Worm (Caenorhabditis elegans): ENCODE data around the gene col-162.

The col-162 gene

DNA sequence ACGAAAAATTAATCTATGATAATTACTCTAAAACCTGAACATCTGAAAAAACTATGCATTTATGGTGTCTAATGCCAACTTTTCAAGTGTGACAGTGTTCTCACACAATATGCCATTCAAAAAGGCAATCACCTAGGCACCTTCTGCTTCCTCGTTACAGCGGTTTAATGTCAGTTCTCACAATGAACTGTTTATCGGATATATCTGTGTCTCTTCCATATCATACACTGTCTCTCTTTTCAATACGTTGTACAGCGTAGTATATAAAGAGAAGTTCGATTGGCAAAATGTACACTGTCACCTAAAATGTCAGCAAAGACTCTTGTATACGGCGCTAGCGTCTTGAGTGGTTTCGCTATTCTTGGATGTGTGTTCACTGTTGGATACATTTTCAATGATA is at the start of gene col-162:
Gene col-162 (plus strand): TSS at position 301 of the 400 bp plus-strand sequence.
- TF ChIP-seq lin-15B (tag; optimal IDR thresholded peaks at IDR 0.05), result no peak
- no peak for TF ChIP-seq elt-2 (tag; optimal IDR thresholded peaks at IDR 0.05)
- no peak for TF ChIP-seq ceh-82 (tag; optimal IDR thresholded peaks at IDR 0.05)
- no peak for TF ChIP-seq ceh-9 (tag; optimal IDR thresholded peaks at IDR 0.05)
- TF ChIP-seq pqm-1 (tag; optimal IDR thresholded peaks at IDR 0.05), result no peak
- TF ChIP-seq egl-27 (tag; optimal IDR thresholded peaks at IDR 0.05), result no peak
- no peak for TF ChIP-seq egl-5 (tag; optimal IDR thresholded peaks at IDR 0.05)
- no peak for TF ChIP-seq tbx-2 (tag; optimal IDR thresholded peaks at IDR 0.05)
- TF ChIP-seq unc-39 (tag; optimal IDR thresholded peaks at IDR 0.05), result no peak
- TF ChIP-seq eor-1 (tag; optimal IDR thresholded peaks at IDR 0.05), result no peak
- TF ChIP-seq snpc-4 (tag; optimal IDR thresholded peaks at IDR 0.05), result no peak
- no peak for TF ChIP-seq nhr-25 (tag; optimal IDR thresholded peaks at IDR 0.05)
- TF ChIP-seq hmg-11 (tag; optimal IDR thresholded peaks at IDR 0.05), result no peak

DNA sequence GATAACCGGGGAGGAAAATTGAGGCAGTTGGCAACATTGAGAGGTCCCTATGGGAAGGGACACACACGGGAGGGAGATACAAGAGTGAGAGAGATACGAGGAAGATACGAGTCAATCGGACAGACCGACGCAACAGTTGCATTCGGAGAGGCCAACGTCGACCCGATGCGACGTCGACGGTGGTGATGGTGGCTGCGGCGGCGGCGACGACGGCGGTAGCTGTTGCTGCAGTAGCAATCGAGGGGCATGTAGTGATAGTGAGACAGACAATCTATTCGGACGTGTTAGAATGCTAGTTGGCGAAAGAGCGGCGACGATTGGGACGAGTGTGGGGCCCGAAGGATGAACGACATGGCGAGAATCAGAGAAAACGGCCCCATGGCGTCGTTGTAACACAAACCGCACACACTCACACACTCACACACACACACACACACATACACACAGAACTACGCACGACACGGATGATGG is 48.4 kb upstream of the col-162 start:
- TF ChIP-seq pha-4 (tag; optimal IDR thresholded peaks at IDR 0.05), result no peak
- TF ChIP-seq ama-1 (optimal IDR thresholded peaks at IDR 0.05), result no peak
- no peak for TF ChIP-seq mml-1 (tag; optimal IDR thresholded peaks at IDR 0.05)
- TF ChIP-seq nhr-23 (tag; optimal IDR thresholded peaks at IDR 0.05), result peak; percentile 33
- TF ChIP-seq ceh-82 (tag; optimal IDR thresholded peaks at IDR 0.05), result no peak
- TF ChIP-seq hmg-11 (tag; optimal IDR thresholded peaks at IDR 0.05), result no peak
- TF ChIP-seq ceh-28 (tag; optimal IDR thresholded peaks at IDR 0.05), result peak; percentile 2
- peak; percentile 45 for TF ChIP-seq nfya-1 (tag; optimal IDR thresholded peaks at IDR 0.05; ENCODE audit: insufficient read depth)
- no peak for TF ChIP-seq snpc-4 (tag; optimal IDR thresholded peaks at IDR 0.05)
- TF ChIP-seq lin-39 (tag; optimal IDR thresholded peaks at IDR 0.05), result peak; percentile 17
- TF ChIP-seq zag-1 (tag; optimal IDR thresholded peaks at IDR 0.05), result no peak
- no peak for TF ChIP-seq elt-3 (tag; optimal IDR thresholded peaks at IDR 0.05)
- TF ChIP-seq ceh-16 (tag; optimal IDR thresholded peaks at IDR 0.05), result no peak
- TF ChIP-seq lsy-12 (tag; optimal IDR thresholded peaks at IDR 0.05), result peak; percentile 8

DNA sequence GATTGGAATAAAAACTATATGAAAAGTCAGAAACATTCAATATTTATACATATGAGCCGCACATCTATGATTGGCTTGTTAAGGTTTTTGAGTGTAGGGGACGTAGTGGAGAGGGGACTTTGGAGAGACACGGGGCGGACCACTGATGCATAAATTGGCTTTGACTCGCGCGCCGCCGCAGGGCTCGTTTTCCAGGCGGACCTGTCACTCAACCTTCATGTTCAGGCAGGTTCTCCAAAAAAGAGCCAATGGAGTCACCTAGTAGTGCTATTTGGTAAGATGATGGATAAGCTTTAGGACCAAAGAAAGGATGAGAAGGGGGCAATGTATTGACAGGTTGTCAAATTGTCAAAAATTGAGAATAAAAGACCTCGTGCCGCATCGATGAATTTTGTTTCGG is 46.8 kb upstream of the col-162 start:
- TF ChIP-seq nhr-28 (tag; optimal IDR thresholded peaks at IDR 0.05) (no peak), nhr-23 (tag; optimal IDR thresholded peaks at IDR 0.05) (no peak), elt-1 (tag; optimal IDR thresholded peaks at IDR 0.05) (no peak)

DNA sequence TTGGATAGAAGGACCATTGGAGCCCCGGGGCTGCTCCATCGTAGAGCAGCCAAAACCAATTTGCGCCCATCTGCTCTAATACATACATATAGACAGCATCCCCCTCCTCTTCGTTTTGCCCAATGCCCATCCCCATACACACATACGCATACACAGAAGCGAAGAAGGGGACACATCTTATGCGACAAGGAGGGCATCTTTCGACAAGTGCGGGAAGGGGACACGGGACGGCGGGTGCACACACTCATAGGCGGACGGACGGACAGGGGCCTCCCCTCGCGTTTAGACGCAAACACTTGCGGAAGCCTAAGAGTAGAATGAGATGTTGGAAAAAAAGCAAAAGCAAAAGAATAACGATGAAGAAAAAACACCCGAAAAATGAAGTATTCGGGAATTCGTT is 45.3 kb upstream of the col-162 start:
- peak; percentile 38 for TF ChIP-seq nfya-1 (tag; optimal IDR thresholded peaks at IDR 0.05; ENCODE audit: insufficient read depth)
- peak; percentile 21 for TF ChIP-seq lin-39 (tag; optimal IDR thresholded peaks at IDR 0.05)
- no peak for TF ChIP-seq pha-4 (tag; optimal IDR thresholded peaks at IDR 0.05)
- peak; percentile 30 for TF ChIP-seq hmg-11 (tag; optimal IDR thresholded peaks at IDR 0.05)

DNA sequence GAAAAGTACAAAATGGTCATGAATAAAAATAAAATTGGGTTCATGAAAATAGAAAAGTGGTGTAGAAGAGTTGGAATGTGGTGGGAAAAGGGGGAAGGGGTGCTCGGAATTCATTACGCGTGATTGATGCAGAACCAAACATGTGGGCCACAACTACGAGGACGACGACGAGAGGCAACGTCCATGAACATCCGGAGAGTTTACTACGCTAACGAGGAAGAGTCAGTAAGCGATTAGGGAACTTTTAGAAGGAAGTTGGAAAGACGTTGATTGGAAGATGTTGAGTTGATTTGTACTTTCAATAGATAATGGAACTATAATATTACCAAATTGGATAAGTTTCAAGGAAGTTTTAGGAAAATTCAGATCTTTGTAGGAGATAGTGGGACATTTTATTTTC is 40.1 kb upstream of the col-162 start:
- TF ChIP-seq elt-3 (tag; optimal IDR thresholded peaks at IDR 0.05) (no peak), fkh-10 (GFP tag; optimal IDR thresholded peaks at IDR 0.05) (no peak), lin-15B (tag; optimal IDR thresholded peaks at IDR 0.05) (no peak), ceh-28 (tag; optimal IDR thresholded peaks at IDR 0.05) (no peak), zag-1 (tag; optimal IDR thresholded peaks at IDR 0.05) (no peak), elt-1 (tag; optimal IDR thresholded peaks at IDR 0.05) (no peak), lin-39 (tag; optimal IDR thresholded peaks at IDR 0.05) (peak; percentile 42)

DNA sequence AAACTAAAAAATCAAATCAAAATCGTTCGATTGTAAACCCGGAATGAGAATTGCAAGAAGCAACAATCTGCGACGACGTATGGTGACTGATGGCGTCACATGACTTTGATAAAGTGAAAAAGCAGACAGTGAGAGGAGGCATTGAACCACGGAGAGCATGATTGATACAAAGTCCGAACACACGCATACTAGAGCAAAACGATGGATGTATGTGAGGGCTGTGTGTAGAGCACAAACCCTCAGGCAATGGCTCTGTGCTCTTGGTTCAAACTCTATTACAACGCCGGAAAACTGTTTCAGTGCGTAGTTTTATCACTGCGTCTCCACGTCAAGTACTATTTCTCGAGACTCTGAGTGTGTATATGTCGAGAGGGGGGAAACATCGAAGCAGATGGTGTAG is 39.2 kb upstream of the col-162 start:
- TF ChIP-seq nhr-23 (tag; optimal IDR thresholded peaks at IDR 0.05) (no peak), nhr-11 (tag; optimal IDR thresholded peaks at IDR 0.05) (no peak), daf-12 (tag; optimal IDR thresholded peaks at IDR 0.05) (no peak), lin-39 (tag; optimal IDR thresholded peaks at IDR 0.05) (peak; percentile 93), nhr-76 (tag; optimal IDR thresholded peaks at IDR 0.05) (no peak), aly-2 (tag; optimal IDR thresholded peaks at IDR 0.05) (no peak), ama-1 (optimal IDR thresholded peaks at IDR 0.05) (no peak), nhr-237 (tag; optimal IDR thresholded peaks at IDR 0.05) (no peak), elt-1 (tag; optimal IDR thresholded peaks at IDR 0.05) (no peak), elt-3 (tag; optimal IDR thresholded peaks at IDR 0.05) (no peak), hmg-11 (tag; optimal IDR thresholded peaks at IDR 0.05) (no peak), egl-5 (tag; optimal IDR thresholded peaks at IDR 0.05) (peak; percentile 52)
